Fruit fly (Drosophila melanogaster): ENCODE data around the gene Alg12.

DNA sequence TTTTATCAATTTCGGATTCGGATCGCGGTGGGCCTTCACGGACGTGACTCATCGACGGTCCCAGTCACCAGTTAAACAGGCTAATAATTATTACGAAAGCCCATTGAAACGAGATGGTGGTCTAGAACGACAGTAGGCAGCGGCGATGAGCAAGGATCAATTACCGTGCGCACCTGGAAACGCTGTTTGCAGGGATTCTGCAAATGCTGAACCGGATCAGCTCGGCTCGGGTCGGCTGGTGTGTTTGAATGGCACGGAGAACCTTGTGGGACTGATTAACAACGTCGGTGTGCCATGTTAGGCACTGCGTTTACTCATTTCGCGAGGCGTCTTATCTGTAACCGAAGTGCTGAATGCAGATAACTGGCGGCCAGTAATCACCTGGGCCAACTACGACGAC, 17.9 kb downstream of the Alg12 start, which contains the start of gene Whamy:
- TF ChIP-seq Clk (GFP tag; optimal IDR thresholded peaks at IDR 0.05): no peak
- no peak for TF ChIP-seq Hr96 (GFP tag; optimal IDR thresholded peaks at IDR 0.05)
- TF ChIP-seq cnc (optimal IDR thresholded peaks at IDR 0.05): no peak
- no peak for TF ChIP-seq ovo (GFP tag; optimal IDR thresholded peaks at IDR 0.05)
